Fruit fly (Drosophila melanogaster) whole organism, embryonic: ENCODE measurements around the gene CG17732.

ENCODE experiments used
- Aef1 ChIP-seq: fragments of 200-800 bp; sonication (Bioruptor generic); IDR thresholded peaks from 3 replicates; pipeline ENCODE4 v1.3.6; 2022; ENCODE audit warnings: missing biosample characterization, missing genetic modification characterization
- Atf-2 ChIP-seq: fragments of 200-800 bp; sonication (Bioruptor generic); optimal IDR thresholded peaks from 2 replicates; lab custom pipeline; 2016; ENCODE audit warnings: missing biosample characterization, missing genetic modification characterization
- CG10959 ChIP-seq: fragments of 200-800 bp; sonication (Bioruptor generic); IDR thresholded peaks from 2 replicates; pipeline ENCODE4 v1.3.6; 2022; ENCODE audit warnings: missing biosample characterization, missing genetic modification characterization
- CG11398 ChIP-seq: fragments of 200-800 bp; sonication (Bioruptor generic); optimal IDR thresholded peaks from 2 replicates; lab custom pipeline; 2016; ENCODE audit warnings: missing biosample characterization, missing genetic modification characterization
- CG12071 ChIP-seq: fragments of 200-800 bp; sonication (Bioruptor generic); optimal IDR thresholded peaks from 3 replicates; lab custom pipeline; 2018; ENCODE audit warnings: missing biosample characterization, mild to moderate bottlenecking, missing genetic modification characterization
- CG14441 ChIP-seq: fragments of 200-800 bp; sonication (Bioruptor generic); IDR thresholded peaks from 2 replicates; pipeline ENCODE4 v1.3.6; 2022; ENCODE audit warnings: missing biosample characterization, missing genetic modification characterization
- CG17568 ChIP-seq: fragments of 200-800 bp; sonication (Bioruptor generic); optimal IDR thresholded peaks from 2 replicates; lab custom pipeline; 2018; ENCODE audit warnings: missing biosample characterization, mild to moderate bottlenecking, missing genetic modification characterization, moderate library complexity
- CG17829 ChIP-seq: fragments of 200-800 bp; optimal IDR thresholded peaks from 2 replicates; lab custom pipeline; 2019; ENCODE audit warnings: missing biosample characterization, mild to moderate bottlenecking, missing genetic modification characterization, moderate library complexity
- CG2202 ChIP-seq: fragments of 200-800 bp; sonication (Bioruptor generic); optimal IDR thresholded peaks from 2 replicates; lab custom pipeline; 2018; ENCODE audit warnings: missing biosample characterization, mild to moderate bottlenecking, missing genetic modification characterization
- CG2875 ChIP-seq: fragments of 200-800 bp; sonication (Bioruptor generic); optimal IDR thresholded peaks from 2 replicates; lab custom pipeline; 2017; ENCODE audit warnings: missing biosample characterization, mild to moderate bottlenecking, missing genetic modification characterization, missing genetic modification reagents
- CG31388 ChIP-seq: fragments of 200-800 bp; sonication (Bioruptor generic); optimal IDR thresholded peaks from 2 replicates; lab custom pipeline; 2016; ENCODE audit warnings: missing biosample characterization, missing genetic modification characterization
- CG33213 ChIP-seq: fragments of 200-800 bp; sonication (Bioruptor generic); optimal IDR thresholded peaks from 3 replicates; lab custom pipeline; 2016; ENCODE audit warnings: missing biosample characterization, missing genetic modification characterization
- CG34224 ChIP-seq: fragments of 200-800 bp; sonication (Bioruptor generic); IDR thresholded peaks from 3 replicates; pipeline ENCODE4 v1.3.6; 2022; ENCODE audit warnings: missing biosample characterization, missing genetic modification characterization; ENCODE audit not compliant: partially characterized antibody
- CG34422 ChIP-seq: fragments of 200-800 bp; sonication (Bioruptor generic); IDR thresholded peaks from 3 replicates; pipeline ENCODE4 v1.3.6; 2022; ENCODE audit warnings: missing biosample characterization, missing genetic modification characterization
- CG6791 ChIP-seq: fragments of 200-800 bp; sonication (Bioruptor generic); IDR thresholded peaks from 3 replicates; pipeline ENCODE4 v1.3.6; 2022; ENCODE audit warnings: missing biosample characterization, missing genetic modification characterization; ENCODE audit not compliant: partially characterized antibody
- CG7357 ChIP-seq: fragments of 200-800 bp; sonication (Bioruptor generic); IDR thresholded peaks from 3 replicates; pipeline ENCODE4 v1.3.6; 2022; ENCODE audit warnings: missing biosample characterization, missing genetic modification characterization
- CG7556 ChIP-seq: fragments of 200-800 bp; sonication (Bioruptor generic); optimal IDR thresholded peaks from 2 replicates; lab custom pipeline; 2017; ENCODE audit warnings: missing biosample characterization, mild to moderate bottlenecking, missing genetic modification characterization
- CG7928 ChIP-seq: fragments of 200-800 bp; sonication (Bioruptor generic); optimal IDR thresholded peaks from 2 replicates; lab custom pipeline; 2017; ENCODE audit warnings: missing biosample characterization, mild to moderate bottlenecking, missing genetic modification characterization
- CG9437 ChIP-seq: fragments of 200-800 bp; sonication (Bioruptor generic); optimal IDR thresholded peaks from 2 replicates; lab custom pipeline; 2018; ENCODE audit warnings: missing biosample characterization, mild to moderate bottlenecking, missing genetic modification characterization
- CG9817 ChIP-seq: fragments of 200-800 bp; sonication (Bioruptor generic); optimal IDR thresholded peaks from 2 replicates; lab custom pipeline; 2018; ENCODE audit warnings: missing biosample characterization, mild to moderate bottlenecking, missing genetic modification characterization, moderate library complexity
- D19A ChIP-seq: fragments of 200-800 bp; optimal IDR thresholded peaks from 3 replicates; lab custom pipeline; 2019; ENCODE audit warnings: missing biosample characterization, mild to moderate bottlenecking, missing genetic modification characterization, moderate library complexity
- Fer2 ChIP-seq: fragments of 200-800 bp; sonication (Bioruptor generic); optimal IDR thresholded peaks from 2 replicates; lab custom pipeline; 2018; ENCODE audit warnings: missing biosample characterization, mild to moderate bottlenecking, missing genetic modification characterization, moderate library complexity
- Hmx ChIP-seq: fragments of 200-800 bp; sonication (Bioruptor generic); optimal IDR thresholded peaks from 2 replicates; lab custom pipeline; 2016; ENCODE audit warnings: missing biosample characterization, missing genetic modification characterization
- Kr ChIP-seq: fragments of 200-800 bp; sonication (Bioruptor generic); optimal IDR thresholded peaks from 2 replicates; lab custom pipeline; 2017; ENCODE audit warnings: missing biosample characterization, mild to moderate bottlenecking, missing genetic modification characterization
- MTF-1 ChIP-seq: fragments of 200-800 bp; sonication (Bioruptor generic); optimal IDR thresholded peaks from 2 replicates; lab custom pipeline; 2018; ENCODE audit warnings: missing biosample characterization, mild to moderate bottlenecking, missing genetic modification characterization, borderline replicate concordance
- ab ChIP-seq: fragments of 200-800 bp; sonication (Bioruptor generic); optimal IDR thresholded peaks from 2 replicates; lab custom pipeline; 2016; ENCODE audit warnings: missing biosample characterization, missing genetic modification characterization
- ash1 ChIP-seq: fragments of 200-800 bp; sonication (Bioruptor generic); optimal IDR thresholded peaks from 2 replicates; lab custom pipeline; 2018; ENCODE audit warnings: missing biosample characterization, mild to moderate bottlenecking, missing genetic modification characterization
- cg ChIP-seq: fragments of 200-800 bp; sonication (Bioruptor generic); optimal IDR thresholded peaks from 3 replicates; lab custom pipeline; 2019; ENCODE audit warnings: missing biosample characterization, mild to moderate bottlenecking, missing genetic modification characterization, moderate library complexity
- chinmo ChIP-seq: fragments of 200-800 bp; sonication (Bioruptor generic); IDR thresholded peaks from 4 replicates; pipeline ENCODE4 v1.3.6; 2022; ENCODE audit warnings: missing biosample characterization, missing genetic modification characterization; ENCODE audit not compliant: partially characterized antibody
- dm ChIP-seq: fragments of 200-800 bp; sonication (Bioruptor generic); optimal IDR thresholded peaks from 3 replicates; lab custom pipeline; 2016; ENCODE audit warnings: missing biosample characterization, missing genetic modification characterization
- dmrt11E ChIP-seq: fragments of 200-800 bp; sonication (Bioruptor generic); optimal IDR thresholded peaks from 3 replicates; lab custom pipeline; 2018; ENCODE audit warnings: missing biosample characterization, mild to moderate bottlenecking, missing genetic modification characterization, moderate library complexity
- ems ChIP-seq: fragments of 200-800 bp; sonication (Bioruptor generic); optimal IDR thresholded peaks from 3 replicates; lab custom pipeline; 2016; ENCODE audit warnings: missing biosample characterization, missing genetic modification characterization
- esg ChIP-seq: fragments of 200-800 bp; sonication (Bioruptor generic); conservative IDR thresholded peaks from 2 replicates; pipeline ENCODE4 v1.3.6; 2022; ENCODE audit warnings: missing biosample characterization, missing genetic modification characterization
- fd102C ChIP-seq: fragments of 200-800 bp; sonication (Bioruptor generic); optimal IDR thresholded peaks from 2 replicates; lab custom pipeline; 2018; ENCODE audit warnings: missing biosample characterization, mild to moderate bottlenecking, missing genetic modification characterization, moderate library complexity
- fu2 ChIP-seq: fragments of 200-800 bp; sonication (Bioruptor generic); optimal IDR thresholded peaks from 2 replicates; lab custom pipeline; 2016; ENCODE audit warnings: missing biosample characterization, missing genetic modification characterization
- gt ChIP-seq: fragments of 200-800 bp; sonication (Bioruptor generic); IDR thresholded peaks from 2 replicates; pipeline ENCODE4 v1.3.6; 2022; ENCODE audit warnings: missing biosample characterization, missing genetic modification characterization
- kay ChIP-seq: fragments of 200-800 bp; sonication (Bioruptor generic); optimal IDR thresholded peaks from 2 replicates; lab custom pipeline; 2016; ENCODE audit warnings: missing biosample characterization, missing genetic modification characterization
- maf-S ChIP-seq: fragments of 200-800 bp; sonication (Bioruptor generic); optimal IDR thresholded peaks from 2 replicates; lab custom pipeline; 2016; ENCODE audit warnings: missing biosample characterization, missing genetic modification characterization
- oc ChIP-seq: fragments of 200-800 bp; sonication (Bioruptor generic); optimal IDR thresholded peaks from 2 replicates; lab custom pipeline; 2018; ENCODE audit warnings: missing biosample characterization, mild to moderate bottlenecking, missing genetic modification characterization, moderate library complexity
- org-1 ChIP-seq: fragments of 200-800 bp; sonication (Bioruptor generic); optimal IDR thresholded peaks from 2 replicates; lab custom pipeline; 2017; ENCODE audit warnings: missing biosample characterization, missing genetic modification characterization
- otp ChIP-seq: fragments of 200-800 bp; sonication (Bioruptor generic); IDR thresholded peaks from 3 replicates; pipeline ENCODE4, ENCODE4 v1.3.6; 2022; ENCODE audit warnings: missing biosample characterization, missing genetic modification characterization
- pb ChIP-seq: fragments of 200-800 bp; sonication (Bioruptor generic); optimal IDR thresholded peaks from 3 replicates; lab custom pipeline; 2016; ENCODE audit warnings: missing biosample characterization, missing genetic modification characterization
- pita ChIP-seq: fragments of 200-800 bp; sonication (Bioruptor generic); optimal IDR thresholded peaks from 2 replicates; lab custom pipeline; 2017; ENCODE audit warnings: missing biosample characterization, mild to moderate bottlenecking, missing genetic modification characterization
- stc ChIP-seq: fragments of 200-800 bp; sonication (Bioruptor generic); IDR thresholded peaks from 2 replicates; pipeline ENCODE4 v1.3.6; 2022; ENCODE audit warnings: missing biosample characterization, missing genetic modification characterization
- ttk ChIP-seq: fragments of 200-800 bp; sonication (Bioruptor generic); IDR thresholded peaks from 2 replicates; pipeline ENCODE4 v2.1.2; 2022; ENCODE audit warnings: missing biosample characterization, missing genetic modification characterization
- usp ChIP-seq: fragments of >200 bp; optimal IDR thresholded peaks from 2 replicates; lab custom pipeline; 2017; ENCODE audit warnings: missing biosample characterization, missing genetic modification characterization
- wek ChIP-seq: fragments of 200-800 bp; sonication (Bioruptor generic); optimal IDR thresholded peaks from 3 replicates; lab custom pipeline; 2018; ENCODE audit warnings: missing biosample characterization, mild to moderate bottlenecking, missing genetic modification characterization, moderate library complexity
- yki ChIP-seq: fragments of >200 bp; optimal IDR thresholded peaks from 3 replicates; lab custom pipeline; 2018
- zen2 ChIP-seq: fragments of 200-800 bp; sonication (Bioruptor generic); IDR thresholded peaks from 3 replicates; pipeline ENCODE4 v1.3.6; 2022; ENCODE audit warnings: missing biosample characterization, missing genetic modification characterization; ENCODE audit not compliant: partially characterized antibody

The CG17732 gene

dm6 chr3L:20002482-20003234 lies 21.2 kb downstream of the CG17732 start, which contains the start of gene CG7668 (continued):
- peak; percentile 55 for TF ChIP-seq MTF-1 (GFP tag; lab: Kevin White, UChicago)
- peak; percentile 86 for TF ChIP-seq CG2202 (tag; lab: Kevin White, UChicago)
- TF ChIP-seq CG9817 (tag; lab: Kevin White, UChicago): peak; percentile 88
- peak; percentile 50 for TF ChIP-seq CG7928 (GFP tag; lab: Kevin White, UChicago)
- TF ChIP-seq fu2: peak; percentile 81
- TF ChIP-seq usp: no peak
- TF ChIP-seq pb (GFP tag; lab: Kevin White, UChicago): peak; percentile 47
- TF ChIP-seq maf-S (GFP tag; lab: Kevin White, UChicago): peak; percentile 72
- TF ChIP-seq fd102C (GFP tag; lab: Kevin White, UChicago): peak; percentile 50
- peak; percentile 92 for TF ChIP-seq dmrt11E
- peak; percentile 82 for TF ChIP-seq CG2875 (GFP tag; lab: Kevin White, UChicago)
- TF ChIP-seq CG17568 (GFP tag; lab: Kevin White, UChicago): peak; percentile 85
- TF ChIP-seq yki (lab: Kevin White, UChicago): no peak
- no peak for TF ChIP-seq CG6791 (GFP tag; lab: Robert Waterston, UW)
- TF ChIP-seq Fer2 (tag; lab: Kevin White, UChicago): peak; percentile 71
- peak; percentile 75 for TF ChIP-seq CG9437 (GFP tag; lab: Kevin White, UChicago)
- TF ChIP-seq CG17829: peak; percentile 93
- TF ChIP-seq chinmo: no peak
- TF ChIP-seq pita: no peak
- TF ChIP-seq CG33213: peak; percentile 82
- peak; percentile 84 for TF ChIP-seq CG7556
- peak; percentile 85 for TF ChIP-seq org-1 (GFP tag; lab: Kevin White, UChicago)
- TF ChIP-seq esg (GFP tag; lab: Robert Waterston, UW): peak; percentile 85
- no peak for TF ChIP-seq gt (GFP tag; lab: Robert Waterston, UW)
- peak; percentile 83 for TF ChIP-seq CG12071 (GFP tag; lab: Kevin White, UChicago)
- TF ChIP-seq otp (GFP tag; lab: Robert Waterston, UW): peak; percentile 82; the same call in 1 of the 3 replicates
- peak; percentile 77 for TF ChIP-seq Aef1 (GFP tag; lab: Robert Waterston, UW)
- TF ChIP-seq zen2 (GFP tag; lab: Robert Waterston, UW): no peak
- peak; percentile 79 for TF ChIP-seq kay
- peak; percentile 92 for TF ChIP-seq oc (tag; lab: Kevin White, UChicago)
- TF ChIP-seq dm: peak; percentile 78
- peak; percentile 16 for TF ChIP-seq cg (GFP tag; lab: Kevin White, UChicago)
- TF ChIP-seq CG34422 (GFP tag; lab: Robert Waterston, UW): no peak; the same call in 2 of the 3 replicates
- peak; percentile 69 for TF ChIP-seq D19A
- peak; percentile 13; the same call in 1 of the 3 replicates for TF ChIP-seq CG34224
- peak; percentile 98 for TF ChIP-seq wek (GFP tag; lab: Kevin White, UChicago)
- peak; percentile 72 for TF ChIP-seq CG7357 (GFP tag; lab: Robert Waterston, UW)
- peak; percentile 53 for TF ChIP-seq CG31388 (GFP tag; lab: Kevin White, UChicago)
- TF ChIP-seq ash1 (GFP tag; lab: Kevin White, UChicago): no peak
- TF ChIP-seq Kr (GFP tag; lab: Kevin White, UChicago): no peak
- peak; percentile 11 for TF ChIP-seq ab (GFP tag; lab: Kevin White, UChicago)
- peak; percentile 84 for TF ChIP-seq ems (GFP tag; lab: Kevin White, UChicago)
- peak; percentile 89 for TF ChIP-seq stc (GFP tag; lab: Robert Waterston, UW)
- peak; percentile 92 for TF ChIP-seq ttk (GFP tag; lab: Robert Waterston, UW)
- peak; percentile 79 for TF ChIP-seq Atf-2 (GFP tag; lab: Kevin White, UChicago)
- TF ChIP-seq Hmx (GFP tag; lab: Kevin White, UChicago): peak; percentile 71
- peak; percentile 91 for TF ChIP-seq CG14441 (GFP tag; lab: Robert Waterston, UW)
- TF ChIP-seq CG10959 (GFP tag; lab: Robert Waterston, UW): no peak; the same call in 1 of the 2 replicates
- peak; percentile 69 for TF ChIP-seq CG11398 (GFP tag; lab: Kevin White, UChicago)
